Fruit fly (Drosophila melanogaster): ENCODE results near the gene CG13243.

The CG13243 gene

DNA sequence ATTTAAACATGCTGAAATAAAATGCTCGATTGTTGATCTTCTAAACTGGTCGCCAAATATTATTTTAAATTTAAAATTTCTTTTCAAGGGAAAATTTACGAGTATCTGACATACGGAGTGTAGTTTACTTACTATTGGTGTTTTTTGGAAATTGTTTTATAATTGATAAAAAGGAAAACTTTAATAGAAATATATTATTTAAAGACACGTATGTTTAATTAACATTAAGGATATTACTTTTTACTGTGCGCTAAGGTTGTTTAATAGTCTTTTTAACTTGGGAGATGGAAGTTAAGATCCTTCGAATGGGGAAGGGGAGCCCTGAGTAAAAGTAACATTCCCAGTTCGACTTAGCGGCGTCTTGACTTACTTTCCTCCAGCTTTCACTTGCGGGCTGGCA lies 27.7 kb downstream of the CG13243 start, which contains the start of gene CG7653:
Gene CG7653, minus strand, starts transcription at position 101 of the 400 bp plus-strand sequence.
- no peak for TF ChIP-seq CG7101 (tag; optimal IDR thresholded peaks at IDR 0.05)
- no peak for TF ChIP-seq CG11617 (GFP tag; optimal IDR thresholded peaks at IDR 0.05)
- TF ChIP-seq CG7045 (GFP tag; optimal IDR thresholded peaks at IDR 0.05), result no peak
- TF ChIP-seq ovo (GFP tag; optimal IDR thresholded peaks at IDR 0.05), result no peak
- TF ChIP-seq CG12768 (GFP tag; optimal IDR thresholded peaks at IDR 0.05), result no peak
- TF ChIP-seq Clk (GFP tag; optimal IDR thresholded peaks at IDR 0.05), result no peak

DNA sequence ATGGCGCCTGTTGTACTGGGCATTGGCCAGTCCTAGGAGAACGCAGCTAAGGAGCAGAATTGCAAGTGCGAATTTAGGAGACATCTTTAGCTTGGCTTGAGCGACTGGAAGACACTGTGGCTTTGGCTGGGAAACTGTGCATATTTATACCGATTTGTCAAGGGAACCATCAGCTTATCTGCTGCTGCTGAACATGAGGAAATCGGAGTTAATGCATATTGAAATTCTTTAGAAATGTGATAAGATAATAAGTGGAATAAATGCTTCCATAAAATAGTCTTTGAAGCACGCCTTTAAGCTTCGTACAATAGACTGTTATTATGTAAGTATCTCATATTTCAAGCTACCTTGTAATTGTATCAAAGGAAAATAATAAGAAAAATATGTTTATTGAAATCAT lies 30.7 kb downstream of the CG13243 start, which contains the start of gene CG44475:
Gene CG44475, minus strand, starts transcription at position 101 of the 400 bp plus-strand sequence.
- TF ChIP-seq CG14711 (tag; optimal IDR thresholded peaks at IDR 0.05) (no peak), cnc (optimal IDR thresholded peaks at IDR 0.05) (no peak), Clk (GFP tag; optimal IDR thresholded peaks at IDR 0.05) (no peak)

DNA sequence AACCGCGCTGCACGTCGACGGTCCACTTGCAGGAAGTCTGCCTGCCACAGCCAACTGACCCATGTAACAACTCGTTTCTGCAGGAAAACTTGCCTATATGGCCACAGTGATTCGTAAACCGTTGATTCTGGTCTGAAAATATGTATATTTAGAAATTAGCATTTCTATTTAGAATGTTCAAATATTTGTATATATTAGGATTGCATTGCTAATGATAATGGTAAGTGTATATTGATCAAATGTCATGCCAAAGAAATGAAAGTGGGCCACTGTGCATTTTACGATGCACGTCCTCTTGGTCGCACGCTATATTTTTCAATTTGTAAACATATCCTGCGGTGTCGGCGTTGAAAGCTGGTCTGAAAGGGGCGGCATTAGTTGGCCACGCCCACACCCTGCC lies 33.8 kb downstream of the CG13243 start:
- TF ChIP-seq ovo (GFP tag; optimal IDR thresholded peaks at IDR 0.05) (no peak), CG1620 (GFP tag; optimal IDR thresholded peaks at IDR 0.05) (no peak), bab1 (GFP tag; optimal IDR thresholded peaks at IDR 0.05) (no peak), Hr96 (GFP tag; optimal IDR thresholded peaks at IDR 0.05) (no peak), Crg-1 (GFP tag; optimal IDR thresholded peaks at IDR 0.05) (no peak), Clk (GFP tag; optimal IDR thresholded peaks at IDR 0.05) (no peak)

dm6 chr2L:15893711-15894110 lies 41.3 kb downstream of the CG13243 start, which contains the start of gene Tep1:
Tep1 (minus strand) TSS chr2L:15893811.
- TF ChIP-seq pad (GFP tag; optimal IDR thresholded peaks at IDR 0.05) (no peak), kay (GFP tag; ENCODE audit: borderline replicate concordance) (peak; percentile 33)

DNA sequence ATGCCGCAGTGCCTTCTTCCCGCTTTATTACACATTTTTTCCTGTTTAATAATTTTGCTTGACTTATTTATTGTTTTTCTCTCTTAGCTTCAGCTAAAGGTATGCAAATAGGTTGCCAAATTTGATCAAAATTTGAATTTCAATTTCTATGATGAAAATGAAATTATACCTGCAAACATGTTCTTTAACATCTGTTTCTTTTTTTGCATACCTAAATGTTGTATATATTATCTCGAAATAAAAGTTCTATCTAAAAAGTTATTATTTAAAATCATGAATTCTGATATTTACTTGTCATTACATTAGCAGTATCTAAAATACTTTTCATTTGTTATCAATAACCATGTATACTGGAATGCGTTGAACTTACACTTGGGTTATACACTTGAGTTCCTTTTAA lies 42.8 kb downstream of the CG13243 start, which contains the start of gene CG31735:
Gene CG31735, plus strand, starts transcription at position 301 of the 400 bp plus-strand sequence.
- TF ChIP-seq cnc (optimal IDR thresholded peaks at IDR 0.05), result no peak
- no peak for TF ChIP-seq ovo (GFP tag; optimal IDR thresholded peaks at IDR 0.05)
- TF ChIP-seq Mnt (GFP tag; optimal IDR thresholded peaks at IDR 0.05), result no peak
- TF ChIP-seq CG33017 (tag; optimal IDR thresholded peaks at IDR 0.05), result no peak
- TF ChIP-seq CG14711 (tag; optimal IDR thresholded peaks at IDR 0.05), result no peak
- TF ChIP-seq tj (GFP tag; optimal IDR thresholded peaks at IDR 0.05), result no peak
- no peak for TF ChIP-seq Clk (GFP tag; optimal IDR thresholded peaks at IDR 0.05)
- TF ChIP-seq CG7045 (GFP tag; optimal IDR thresholded peaks at IDR 0.05), result no peak
- no peak for TF ChIP-seq Crg-1 (GFP tag; optimal IDR thresholded peaks at IDR 0.05)
- no peak for TF ChIP-seq Hr96 (GFP tag; optimal IDR thresholded peaks at IDR 0.05)
- no peak for TF ChIP-seq CG1620 (GFP tag; optimal IDR thresholded peaks at IDR 0.05)
- no peak for TF ChIP-seq pad (GFP tag; optimal IDR thresholded peaks at IDR 0.05)
- no peak for TF ChIP-seq toe (GFP tag; optimal IDR thresholded peaks at IDR 0.05)

DNA sequence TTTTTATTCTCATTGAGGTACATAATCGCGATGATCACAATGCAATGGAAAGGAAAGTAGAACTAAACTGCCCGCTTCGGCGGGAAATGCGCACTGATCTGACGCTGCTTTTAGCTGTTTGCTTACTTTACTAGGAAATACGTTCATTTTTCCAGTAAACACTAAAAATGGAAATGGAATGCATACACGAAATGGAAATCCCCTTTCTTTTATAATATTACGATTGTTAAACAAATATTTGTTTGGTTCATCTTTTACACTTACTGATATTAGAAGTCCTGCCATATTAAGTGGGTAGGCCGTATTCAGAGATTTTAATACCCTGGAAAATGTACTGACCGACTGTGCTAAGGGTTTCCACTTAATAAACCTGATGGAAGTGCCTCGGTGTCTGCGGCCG lies 48.0 kb downstream of the CG13243 start, which contains the start of gene CG31823:
Gene CG31823, minus strand, starts transcription at position 101 of the 400 bp plus-strand sequence.
- TF ChIP-seq cic (GFP tag; optimal IDR thresholded peaks at IDR 0.05), result no peak
- TF ChIP-seq CG7045 (GFP tag; optimal IDR thresholded peaks at IDR 0.05), result no peak
- TF ChIP-seq CG1620 (GFP tag; optimal IDR thresholded peaks at IDR 0.05), result no peak
- TF ChIP-seq bab1 (GFP tag; optimal IDR thresholded peaks at IDR 0.05), result no peak
- no peak for TF ChIP-seq CG11617 (GFP tag; optimal IDR thresholded peaks at IDR 0.05)
- no peak for TF ChIP-seq cnc (optimal IDR thresholded peaks at IDR 0.05)

DNA sequence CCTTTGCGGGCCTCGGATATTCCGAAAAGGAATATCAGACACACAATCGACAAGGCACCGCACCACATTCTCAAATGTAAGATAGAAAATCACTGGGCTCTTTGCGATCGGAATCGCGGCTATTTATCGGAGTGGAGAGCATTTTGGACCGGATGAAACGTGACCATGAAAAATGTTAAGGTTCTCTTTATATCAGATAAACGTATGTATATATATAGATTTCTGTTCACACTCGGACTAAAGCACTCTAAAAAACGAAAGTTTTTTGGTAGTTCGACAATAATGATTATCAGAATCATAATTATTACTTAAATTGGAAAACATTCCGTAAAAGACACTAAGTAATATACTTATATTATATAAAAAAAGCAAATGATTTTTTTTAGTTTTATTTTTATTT lies 49.9 kb downstream of the CG13243 start, which contains the start of gene CG31821:
Gene CG31821, minus strand, starts transcription at position 101 of the 400 bp plus-strand sequence.
- TF ChIP-seq Clk (GFP tag; optimal IDR thresholded peaks at IDR 0.05) (no peak), CG5204 (GFP tag; optimal IDR thresholded peaks at IDR 0.05) (no peak), Hr96 (GFP tag; optimal IDR thresholded peaks at IDR 0.05) (no peak), kay (GFP tag; ENCODE audit: borderline replicate concordance) (no peak), tj (GFP tag; optimal IDR thresholded peaks at IDR 0.05) (no peak), ovo (GFP tag; optimal IDR thresholded peaks at IDR 0.05) (no peak)

All from whole organism, adult.